Fruit fly (Drosophila melanogaster) whole organism, embryonic: ENCODE data around the gene Dic1.

Experiments
- Adf1 ChIP-seq: fragments of 200-800 bp; sonication (Bioruptor generic); IDR thresholded peaks from 2 replicates; pipeline ENCODE4 v1.3.6; 2022; ENCODE audit warnings: missing biosample characterization, missing genetic modification characterization
- Awh ChIP-seq: fragments of 200-800 bp; sonication (Bioruptor generic); IDR thresholded peaks from 2 replicates; pipeline ENCODE4, ENCODE4 v1.3.6; 2022; ENCODE audit warnings: missing biosample characterization, missing genetic modification characterization
- Bteb2 ChIP-seq: fragments of 200-800 bp; sonication (Bioruptor generic); optimal IDR thresholded peaks from 2 replicates; lab custom pipeline; 2016; ENCODE audit warnings: missing biosample characterization, missing genetic modification characterization
- C15 ChIP-seq: fragments of 200-800 bp; sonication (Bioruptor generic); IDR thresholded peaks from 3 replicates; pipeline ENCODE4 v1.3.6; 2022; ENCODE audit warnings: missing biosample characterization, missing genetic modification characterization
- CG10431 ChIP-seq: fragments of 200-800 bp; sonication (Bioruptor generic); optimal IDR thresholded peaks from 3 replicates; lab custom pipeline; 2018; ENCODE audit warnings: missing biosample characterization, mild to moderate bottlenecking, missing genetic modification characterization
- CG11696 ChIP-seq: fragments of 200-800 bp; sonication (Bioruptor generic); IDR thresholded peaks from 2 replicates; pipeline ENCODE4 v1.3.6; 2022; ENCODE audit warnings: missing biosample characterization, missing genetic modification characterization
- CG12391 ChIP-seq: fragments of 200-800 bp; sonication (Bioruptor generic); optimal IDR thresholded peaks from 3 replicates; lab custom pipeline; 2018; ENCODE audit warnings: missing biosample characterization, mild to moderate bottlenecking, missing genetic modification characterization, moderate library complexity
- CG14441 ChIP-seq: fragments of 200-800 bp; sonication (Bioruptor generic); IDR thresholded peaks from 2 replicates; pipeline ENCODE4 v1.3.6; 2022; ENCODE audit warnings: missing biosample characterization, missing genetic modification characterization
- CG16813 ChIP-seq: fragments of 200-800 bp; sonication (Bioruptor generic); IDR thresholded peaks from 3 replicates; pipeline ENCODE4 v1.3.6; 2022; ENCODE audit warnings: missing biosample characterization, missing genetic modification characterization; ENCODE audit not compliant: partially characterized antibody
- CG18599 ChIP-seq: fragments of 200-800 bp; sonication (Bioruptor generic); optimal IDR thresholded peaks from 3 replicates; lab custom pipeline; 2017; ENCODE audit warnings: missing biosample characterization, missing genetic modification characterization, mild to moderate bottlenecking, moderate library complexity, missing genetic modification reagents
- CG30403 ChIP-seq: fragments of 200-800 bp; sonication (Bioruptor generic); optimal IDR thresholded peaks from 3 replicates; lab custom pipeline; 2016; ENCODE audit warnings: missing biosample characterization, missing genetic modification characterization
- CG32532 ChIP-seq: fragments of 200-800 bp; sonication (Bioruptor generic); IDR thresholded peaks from 2 replicates; pipeline ENCODE4 v1.3.6; 2022; ENCODE audit warnings: missing biosample characterization, missing genetic modification characterization
- CG3281 ChIP-seq: fragments of 200-800 bp; sonication (Bioruptor generic); optimal IDR thresholded peaks from 3 replicates; lab custom pipeline; 2017; ENCODE audit warnings: missing biosample characterization, mild to moderate bottlenecking, missing genetic modification characterization
- CG4854 ChIP-seq: fragments of 200-800 bp; sonication (Bioruptor generic); optimal IDR thresholded peaks from 2 replicates; lab custom pipeline; 2016; ENCODE audit warnings: missing biosample characterization, missing genetic modification characterization, inconsistent platforms
- CG7745 ChIP-seq: fragments of 200-800 bp; sonication (Bioruptor generic); optimal IDR thresholded peaks from 2 replicates; lab custom pipeline; 2018; ENCODE audit warnings: missing biosample characterization, mild to moderate bottlenecking, missing genetic modification characterization, moderate library complexity
- CG8281 ChIP-seq: fragments of 200-800 bp; sonication (Bioruptor generic); optimal IDR thresholded peaks from 2 replicates; lab custom pipeline; 2018; ENCODE audit warnings: missing biosample characterization, mild to moderate bottlenecking, missing genetic modification characterization, moderate library complexity
- CG8478 ChIP-seq: fragments of >200 bp; optimal IDR thresholded peaks from 2 replicates; lab custom pipeline; 2018
- Chrac-16 ChIP-seq: fragments of 200-800 bp; sonication (Bioruptor generic); optimal IDR thresholded peaks from 3 replicates; lab custom pipeline; 2016; ENCODE audit warnings: missing biosample characterization, missing genetic modification characterization
- Dp ChIP-seq: fragments of 200-800 bp; sonication (Bioruptor generic); optimal IDR thresholded peaks from 2 replicates; lab custom pipeline; 2018; ENCODE audit warnings: missing biosample characterization, mild to moderate bottlenecking, missing genetic modification characterization, moderate library complexity
- E2f1 ChIP-seq: fragments of 200-800 bp; sonication (Bioruptor generic); IDR thresholded peaks from 2 replicates; pipeline ENCODE4 v1.3.6; 2022; ENCODE audit warnings: missing biosample characterization, missing genetic modification characterization
- Eip74EF ChIP-seq, 2 experiments: fragments of 200-800 bp in 1 of 2; fragments of >200 bp in 1 of 2; sonication (Bioruptor generic) in 1 of 2; optimal IDR thresholded peaks; 2 replicates each; lab custom pipeline; 2017 to 2019; ENCODE audit warnings: missing biosample characterization in 2 of 2, missing genetic modification characterization in 2 of 2, mild to moderate bottlenecking in 1 of 2, moderate library complexity in 1 of 2
- Ets97D ChIP-seq: fragments of 200-800 bp; sonication (Bioruptor generic); optimal IDR thresholded peaks from 3 replicates; lab custom pipeline; 2016; ENCODE audit warnings: missing biosample characterization, missing genetic modification characterization
- HLH54F ChIP-seq: fragments of 200-800 bp; sonication (Bioruptor generic); optimal IDR thresholded peaks from 3 replicates; lab custom pipeline; 2016; ENCODE audit warnings: missing biosample characterization, missing genetic modification characterization
- Hr78 ChIP-seq, 2 experiments: fragments of 200-800 bp in 1 of 2; fragments of >200 bp in 1 of 2; sonication (Bioruptor generic) in 1 of 2; optimal IDR thresholded peaks; 2 replicates each; lab custom pipeline; 2017 to 2019; ENCODE audit warnings: missing biosample characterization in 2 of 2, missing genetic modification characterization in 2 of 2, mild to moderate bottlenecking in 1 of 2, moderate library complexity in 1 of 2
- Jarid2 ChIP-seq: fragments of 200-800 bp; sonication (Bioruptor generic); optimal IDR thresholded peaks from 3 replicates; lab custom pipeline; 2017; ENCODE audit warnings: mild to moderate bottlenecking, missing biosample characterization, missing genetic modification reagents, missing genetic modification characterization
- NC2β ChIP-seq: fragments of 200-800 bp; sonication (Bioruptor generic); optimal IDR thresholded peaks from 2 replicates; lab custom pipeline; 2016; ENCODE audit warnings: missing biosample characterization, missing genetic modification characterization
- Oaz ChIP-seq: fragments of 200-800 bp; sonication (Bioruptor generic); IDR thresholded peaks from 2 replicates; pipeline ENCODE4 v1.3.6; 2022; ENCODE audit warnings: missing biosample characterization, missing genetic modification characterization
- Optix ChIP-seq: fragments of 200-800 bp; sonication (Bioruptor generic); IDR thresholded peaks from 3 replicates; pipeline ENCODE4 v1.3.6; 2022; ENCODE audit warnings: missing biosample characterization, missing genetic modification characterization
- bab2 ChIP-seq: fragments of 200-800 bp; sonication (Bioruptor generic); optimal IDR thresholded peaks from 2 replicates; lab custom pipeline; 2016; ENCODE audit warnings: missing biosample characterization, missing genetic modification characterization
- crc ChIP-seq: fragments of 200-800 bp; sonication (Bioruptor generic); optimal IDR thresholded peaks from 2 replicates; lab custom pipeline; 2016; ENCODE audit warnings: missing biosample characterization, missing genetic modification characterization
- crp ChIP-seq, 2 experiments: fragments of 200-800 bp; sonication (Bioruptor generic); optimal IDR thresholded peaks; 2 replicates in 1 of 2; 3 replicates in 1 of 2; lab custom pipeline; 2017; ENCODE audit warnings: missing biosample characterization in 2 of 2, missing genetic modification characterization in 2 of 2, mild to moderate bottlenecking in 1 of 2, moderate library complexity in 1 of 2
- dan ChIP-seq: fragments of 200-800 bp; sonication (Bioruptor generic); IDR thresholded peaks from 2 replicates; pipeline ENCODE4 v1.3.6; 2022; ENCODE audit warnings: missing biosample characterization, missing genetic modification characterization
- dpn ChIP-seq, 2 experiments: fragments of 200-800 bp; sonication (Bioruptor generic); optimal IDR thresholded peaks; 3 replicates each; lab custom pipeline; 2016; ENCODE audit warnings: missing biosample characterization in 2 of 2, missing genetic modification characterization in 2 of 2
- fd3F ChIP-seq: fragments of 200-800 bp; sonication (Bioruptor generic); optimal IDR thresholded peaks from 2 replicates; lab custom pipeline; 2018; ENCODE audit warnings: missing biosample characterization, mild to moderate bottlenecking, missing genetic modification characterization, moderate library complexity
- gcm2 ChIP-seq: fragments of 200-800 bp; sonication (Bioruptor generic); optimal IDR thresholded peaks from 2 replicates; lab custom pipeline; 2016; ENCODE audit warnings: missing biosample characterization, missing genetic modification characterization
- gfzf ChIP-seq: fragments of 200-800 bp; sonication (Bioruptor generic); optimal IDR thresholded peaks from 2 replicates; lab custom pipeline; 2016; ENCODE audit warnings: missing biosample characterization, mild to moderate bottlenecking, missing genetic modification characterization, moderate library complexity
- kay ChIP-seq: fragments of 200-800 bp; sonication (Bioruptor generic); optimal IDR thresholded peaks from 2 replicates; lab custom pipeline; 2016; ENCODE audit warnings: missing biosample characterization, missing genetic modification characterization
- ken ChIP-seq: fragments of 200-800 bp; sonication (Bioruptor generic); IDR thresholded peaks from 3 replicates; pipeline ENCODE4 v1.3.6; 2022; ENCODE audit warnings: missing biosample characterization, missing genetic modification characterization
- lab ChIP-seq: fragments of 200-800 bp; sonication (Bioruptor generic); optimal IDR thresholded peaks from 3 replicates; lab custom pipeline; 2017; ENCODE audit warnings: missing biosample characterization, missing genetic modification characterization, mild to moderate bottlenecking, moderate library complexity, missing genetic modification reagents
- nau ChIP-seq: fragments of 200-800 bp; sonication (Bioruptor generic); optimal IDR thresholded peaks from 3 replicates; lab custom pipeline; 2017; ENCODE audit warnings: missing biosample characterization, mild to moderate bottlenecking, missing genetic modification characterization, missing genetic modification reagents
- pan ChIP-seq, 4 experiments: fragments of >200 bp in 3 of 4; fragments of 200-800 bp in 1 of 4; sonication (Bioruptor generic) in 1 of 4; optimal IDR thresholded peaks in 3 of 4; IDR thresholded peaks in 1 of 4; 2 replicates each; pipeline versions ENCODE4 v1.3.6 to Lab custom; 2017 to 2022; ENCODE audit warnings: missing biosample characterization in 2 of 4, missing genetic modification characterization in 2 of 4, mixed read lengths in 1 of 4
- prd ChIP-seq, 3 experiments: fragments of >200 bp in 2 of 3; fragments of 200-800 bp in 1 of 3; sonication (Bioruptor generic) in 1 of 3; optimal IDR thresholded peaks in 2 of 3; IDR thresholded peaks in 1 of 3; 2 replicates in 2 of 3; 3 replicates in 1 of 3; pipeline versions ENCODE4 v1.3.6 to Lab custom; 2017 to 2022; ENCODE audit warnings: missing biosample characterization in 1 of 3, missing genetic modification characterization in 1 of 3
- ro ChIP-seq: fragments of 200-800 bp; sonication (Bioruptor generic); IDR thresholded peaks from 2 replicates; pipeline ENCODE4 v1.3.6; 2022; ENCODE audit warnings: missing biosample characterization, missing genetic modification characterization
- schlank ChIP-seq: fragments of 200-800 bp; sonication (Bioruptor generic); optimal IDR thresholded peaks from 2 replicates; lab custom pipeline; 2018; ENCODE audit warnings: missing biosample characterization, mild to moderate bottlenecking, missing genetic modification characterization
- sens-2 ChIP-seq: fragments of 200-800 bp; sonication (Bioruptor generic); IDR thresholded peaks from 2 replicates; pipeline ENCODE4 v1.3.6; 2022; ENCODE audit warnings: missing biosample characterization, missing genetic modification characterization
- sim ChIP-seq: fragments of 200-800 bp; sonication (Bioruptor generic); IDR thresholded peaks from 2 replicates; pipeline ENCODE4 v1.3.6; 2022; ENCODE audit warnings: missing biosample characterization, missing genetic modification characterization
- sima ChIP-seq: fragments of 200-800 bp; sonication (Bioruptor generic); optimal IDR thresholded peaks from 2 replicates; lab custom pipeline; 2016; ENCODE audit warnings: missing biosample characterization, missing genetic modification characterization
- vvl ChIP-seq: fragments of 200-800 bp; sonication (Bioruptor generic); IDR thresholded peaks from 2 replicates; pipeline ENCODE4 v1.3.6; 2022; ENCODE audit warnings: missing biosample characterization, missing genetic modification characterization

Dic1 gene

dm6 chr3R:13381744-13382435 lies 17.2 kb downstream of the Dic1 start, which contains the start of the genes mRpS21 and Droj2 (continued):
- TF ChIP-seq dan = no peak
- no peak for TF ChIP-seq Optix
- TF ChIP-seq crp (GFP tag; optimal IDR thresholded peaks at IDR 0.05; lab: Kevin White, UChicago) = peak; percentile 85 to 97
- no peak for TF ChIP-seq CG18599
- TF ChIP-seq sens-2 = no peak
- TF ChIP-seq Dp (GFP tag; lab: Kevin White, UChicago) = peak; percentile 37
- TF ChIP-seq CG10431 = peak; percentile 29
- TF ChIP-seq CG4854 (GFP tag; lab: Kevin White, UChicago) = no peak
- TF ChIP-seq E2f1 (GFP tag; lab: Robert Waterston, UW) = peak; percentile 40; the same call in 1 of the 2 replicates
- no peak for TF ChIP-seq sima
- TF ChIP-seq Bteb2 = no peak
- peak; percentile 49 for TF ChIP-seq HLH54F (GFP tag; lab: Kevin White, UChicago)
- peak; percentile 21 for TF ChIP-seq NC2β
- peak; percentile 65 for TF ChIP-seq Chrac-16 (GFP tag; lab: Kevin White, UChicago)
- TF ChIP-seq ro = no peak
- TF ChIP-seq dpn (GFP tag; optimal IDR thresholded peaks at IDR 0.05; lab: Kevin White, UChicago) = peak; percentile 50 to 52
- TF ChIP-seq Eip74EF (GFP tag; optimal IDR thresholded peaks at IDR 0.05; lab: Kevin White, UChicago) = no peak
- no peak for TF ChIP-seq nau (GFP tag; lab: Kevin White, UChicago)
- no peak for TF ChIP-seq ken
- TF ChIP-seq Oaz (GFP tag; lab: Robert Waterston, UW) = no peak
- peak; percentile 55; the same call in 1 of the 2 replicates for TF ChIP-seq CG11696 (GFP tag; lab: Robert Waterston, UW)
- no peak for TF ChIP-seq bab2 (GFP tag; lab: Kevin White, UChicago)
- no peak for TF ChIP-seq sim (GFP tag; lab: Robert Waterston, UW)
- TF ChIP-seq CG8478 (lab: Kevin White, UChicago) = no peak
- TF ChIP-seq vvl = no peak; the same call in 1 of the 2 replicates
- no peak for TF ChIP-seq schlank (tag; lab: Kevin White, UChicago)
- TF ChIP-seq lab = peak; percentile 44
- TF ChIP-seq Ets97D = peak; percentile 82
- no peak for TF ChIP-seq Hr78 (GFP tag; optimal IDR thresholded peaks at IDR 0.05; lab: Kevin White, UChicago)
- TF ChIP-seq CG14441 = peak; percentile 14; the same call in 1 of the 2 replicates
- no peak for TF ChIP-seq gcm2 (GFP tag; lab: Kevin White, UChicago)
- no peak for TF ChIP-seq CG16813 (GFP tag; lab: Robert Waterston, UW)
- TF ChIP-seq CG12391 (tag; lab: Kevin White, UChicago) = peak; percentile 71
- TF ChIP-seq prd (optimal IDR thresholded peaks at IDR 0.05; lab: Kevin White, UChicago) = no peak
- TF ChIP-seq prd (GFP tag; IDR thresholded peaks at IDR 0.05; lab: Robert Waterston, UW) = peak; percentile 61
- TF ChIP-seq fd3F (GFP tag; lab: Kevin White, UChicago) = peak; percentile 48
- peak; percentile 70 for TF ChIP-seq CG30403
- TF ChIP-seq CG32532 = peak; percentile 49; the same call in 1 of the 2 replicates
- TF ChIP-seq Awh (GFP tag; lab: Robert Waterston, UW) = no peak
- peak; percentile 6 for TF ChIP-seq crc (GFP tag; lab: Kevin White, UChicago)
- no peak for TF ChIP-seq CG8281
- peak; percentile 12 for TF ChIP-seq kay (GFP tag; lab: Kevin White, UChicago)
- TF ChIP-seq C15 (GFP tag; lab: Robert Waterston, UW) = no peak
- no peak for TF ChIP-seq CG7745
- no peak for TF ChIP-seq pan (optimal IDR thresholded peaks at IDR 0.05; lab: Kevin White, UChicago)
- no peak for TF ChIP-seq pan (GFP tag; optimal IDR thresholded peaks at IDR 0.05 in 1 of 2, IDR thresholded peaks at IDR 0.05 in 1 of 2)
- peak; percentile 29 for TF ChIP-seq Jarid2
- TF ChIP-seq Adf1 (GFP tag; lab: Robert Waterston, UW) = no peak
- peak; percentile 90 for TF ChIP-seq gfzf
- TF ChIP-seq CG3281 (GFP tag; lab: Kevin White, UChicago) = peak; percentile 40
